Fruit fly (Drosophila melanogaster) whole organism, larva: ENCODE results near the gene CG16820.
"Not testable (repeated sequence)": the region's sequence is repeated elsewhere in the genome, so short reads cannot be mapped to it uniquely, and the experiment has no call there.

Source experiments
- noc ChIP-seq: fragments of 200-800 bp; sonication (Bioruptor generic); optimal IDR thresholded peaks from 3 replicates; lab custom pipeline; 2019; ENCODE audit warnings: missing biosample characterization, mild to moderate bottlenecking, missing genetic modification characterization, moderate library complexity

The CG16820 gene

dm6 chr2L:13245855-13246645 is at the start of gene CG16820:
TSS of gene CG16820 (plus strand) at chr2L:13246232.
- TF ChIP-seq noc = no peak

DNA sequence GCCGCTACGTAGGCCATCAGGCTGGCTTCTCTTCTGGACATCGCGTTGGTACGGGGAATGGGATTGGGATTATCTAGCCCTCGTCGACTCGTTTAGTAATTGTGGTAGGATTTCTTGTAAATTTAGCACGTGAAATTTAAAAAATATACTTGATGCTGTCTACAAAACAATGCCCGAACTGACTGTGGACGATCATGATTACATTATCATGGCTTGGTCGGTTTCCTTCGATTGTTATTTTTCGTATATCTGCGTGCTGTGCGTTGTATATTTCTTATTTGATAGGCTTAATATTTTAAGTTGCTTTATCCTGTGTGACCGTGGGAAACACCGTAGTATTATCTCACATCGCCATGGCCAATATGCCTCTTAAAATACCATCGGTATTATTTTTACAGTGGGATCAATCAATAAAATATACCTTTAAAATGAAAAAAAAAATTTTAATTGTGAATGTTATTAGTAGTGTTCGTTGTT is 43.0 kb upstream of the CG16820 start, which contains the start of gene CG16972:
Gene CG16972 (minus strand): TSS at position 336 of the 477 bp plus-strand sequence.
- TF ChIP-seq noc = no peak

DNA sequence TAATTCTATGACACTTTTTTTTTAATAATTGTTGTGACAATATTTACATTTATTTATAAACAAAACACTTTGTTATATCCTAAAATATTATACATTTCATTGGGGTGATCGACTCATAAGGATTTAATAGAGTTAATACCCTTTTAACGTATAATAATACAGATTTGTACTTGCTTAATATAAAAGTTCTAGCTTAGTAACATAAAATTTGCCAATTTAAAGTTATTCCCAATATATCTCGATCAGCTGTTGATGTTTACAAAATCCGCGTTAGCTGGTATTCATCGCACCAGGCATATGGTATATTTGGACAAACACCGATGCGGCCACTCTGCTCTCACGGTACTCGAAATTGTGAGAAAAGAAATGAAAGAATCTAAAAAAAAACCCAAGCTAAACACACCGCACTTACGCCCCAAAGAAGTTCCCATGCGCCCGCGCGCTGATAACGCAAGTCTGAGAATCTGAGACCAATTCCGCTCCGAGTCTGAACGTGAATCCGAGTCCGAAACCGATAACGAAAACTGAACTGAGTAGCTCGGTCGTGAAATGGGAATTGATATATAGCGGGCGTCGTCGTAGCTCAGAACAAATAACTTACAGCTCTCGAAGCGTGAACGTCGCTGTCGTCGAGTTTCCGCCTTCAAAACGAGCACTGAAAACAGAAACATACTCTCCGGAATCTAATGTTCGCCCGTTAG is 42.4 kb upstream of the CG16820 start, which contains the start of gene Pect:
Gene Pect (plus strand): TSS at position 326 of the 701 bp plus-strand sequence.
- TF ChIP-seq noc = peak; percentile 51

DNA sequence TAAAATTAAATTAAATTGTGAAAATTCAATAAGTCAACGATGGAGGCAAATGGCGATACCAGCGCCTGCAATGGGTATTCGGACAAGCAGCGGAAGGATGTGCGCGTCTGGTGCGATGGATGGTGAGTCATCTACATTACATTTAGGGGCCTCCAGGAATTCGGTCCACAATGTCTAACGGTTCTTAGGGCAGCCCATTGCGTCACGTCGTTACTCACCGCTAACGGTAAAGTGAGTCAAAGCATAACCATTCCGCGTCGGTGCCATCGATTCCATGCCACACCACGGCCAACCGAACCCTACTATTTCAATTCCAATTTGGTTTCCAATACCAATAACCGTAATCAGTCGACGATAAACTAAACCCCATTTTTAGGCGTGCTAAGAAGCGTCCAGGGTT is 41.9 kb upstream of the CG16820 start:
- no peak for TF ChIP-seq noc

- no peak for TF ChIP-seq noc
These were observed 40.8 kb upstream of the CG16820 start for dm6 chr2L:13205256-13205655.

DNA sequence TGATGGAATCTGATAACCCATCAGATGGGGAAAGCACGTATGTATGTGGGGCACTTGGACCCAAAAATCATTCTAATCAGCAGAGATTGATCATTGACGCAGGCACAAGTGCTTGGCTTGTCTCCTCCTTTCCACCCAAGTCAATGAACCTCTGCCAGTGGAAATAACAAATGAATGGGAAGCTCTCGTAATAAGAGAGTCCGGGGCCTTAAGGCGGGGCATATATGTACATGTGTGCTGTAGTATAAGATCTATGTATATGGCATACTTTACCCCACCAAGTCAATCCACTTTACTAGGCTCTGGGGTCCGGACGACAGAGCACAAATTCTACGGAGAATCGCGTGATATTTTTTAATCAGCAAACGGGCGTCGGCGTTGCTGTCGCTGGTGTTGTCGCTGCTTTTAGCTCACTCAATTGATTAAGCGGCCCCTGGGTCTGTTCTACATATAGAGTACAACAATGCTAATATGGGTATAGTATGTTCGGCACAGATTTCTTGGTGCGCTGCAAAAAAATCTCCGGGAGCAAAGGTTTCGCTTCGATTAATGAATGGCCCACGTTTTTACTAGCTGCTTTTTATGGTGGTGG is 39.9 kb upstream of the CG16820 start:
- TF ChIP-seq noc = peak; percentile 57

- no peak for TF ChIP-seq noc
These were observed 39.1 kb upstream of the CG16820 start for dm6 chr2L:13206857-13207463.

- not testable (repeated sequence) for TF ChIP-seq noc
These were observed 34.2 kb upstream of the CG16820 start, which contains the start of gene CG15482 for dm6 chr2L:13211764-13212265. TSS of gene CG15482 (minus strand) at chr2L:13211814.

- TF ChIP-seq noc = no peak
These were observed 31.0 kb upstream of the CG16820 start, which contains the start of gene kek4 for dm6 chr2L:13215010-13215409. TSS of gene kek4 (minus strand) at chr2L:13215350.

- TF ChIP-seq noc = no peak
These were observed 26.5 kb upstream of the CG16820 start, which contains the start of the genes CG9426 and mRF1 for dm6 chr2L:13219281-13220092. TSS of gene CG9426 (minus strand) at chr2L:13219923. TSS of gene mRF1 (plus strand) at chr2L:13219979.

dm6 chr2L:13222225-13222648 is 23.8 kb upstream of the CG16820 start, which contains the start of the genes Ski6 and CG16812:
TSS of gene Ski6 (minus strand) at chr2L:13222429.
TSS of gene CG16812 (plus strand) at chr2L:13222587.
- TF ChIP-seq noc = no peak

dm6 chr2L:13225225-13225840 is 20.7 kb upstream of the CG16820 start, which contains the start of gene CG15480:
TSS of gene CG15480 (minus strand) at chr2L:13225275.
- TF ChIP-seq noc = no peak

- TF ChIP-seq noc = no peak
These were observed 18.8 kb upstream of the CG16820 start, which contains the start of gene CG16813 for dm6 chr2L:13227242-13227641. TSS of gene CG16813 (plus strand) at chr2L:13227529.

DNA sequence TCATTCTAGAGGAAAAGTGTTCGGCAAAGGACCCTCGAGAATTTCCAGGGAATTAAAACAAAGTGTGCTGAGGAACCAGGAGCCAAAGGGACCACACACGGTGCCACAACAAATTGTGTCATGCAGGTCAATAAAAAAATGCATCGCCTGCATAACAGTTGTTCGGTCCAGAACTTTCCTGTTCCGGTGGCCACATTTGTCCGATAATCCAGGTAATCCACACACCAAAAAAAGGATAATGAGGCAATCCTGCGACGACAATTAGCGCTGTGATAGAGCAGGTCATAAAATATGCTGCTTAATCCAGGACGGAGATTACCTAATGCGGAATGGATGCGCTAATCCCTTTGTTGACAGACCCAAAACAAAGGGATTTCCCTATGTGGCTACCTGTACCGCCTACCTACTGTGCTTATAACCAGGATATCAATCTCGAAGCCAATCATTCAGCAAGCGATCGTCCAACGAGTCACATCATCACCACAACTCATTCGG is 16.6 kb upstream of the CG16820 start, which contains the start of gene CG16815:
Gene CG16815 (plus strand): TSS at position 445 of the 495 bp plus-strand sequence.
- TF ChIP-seq noc = no peak
